Worm (Caenorhabditis elegans): ENCODE measurements around the gene mig-5.

Gene mig-5

ce11 chrII:8141135-8141534 lies 43.7 kb downstream of the mig-5 start:
- no peak for TF ChIP-seq blmp-1 (tag; optimal IDR thresholded peaks at IDR 0.05)
- no peak for TF ChIP-seq unc-62 (GFP tag; optimal IDR thresholded peaks at IDR 0.05)
- TF ChIP-seq ceh-39 (tag; optimal IDR thresholded peaks at IDR 0.05) = no peak
- no peak for TF ChIP-seq mab-5 (tag; optimal IDR thresholded peaks at IDR 0.05)
- TF ChIP-seq ham-2 (GFP tag; optimal IDR thresholded peaks at IDR 0.05) = no peak
- TF ChIP-seq mep-1 (tag; optimal IDR thresholded peaks at IDR 0.05) = no peak
- no peak for TF ChIP-seq flh-1 (GFP tag; optimal IDR thresholded peaks at IDR 0.05)
- TF ChIP-seq hlh-1 (tag; optimal IDR thresholded peaks at IDR 0.05) = no peak
- no peak for TF ChIP-seq pha-4 (tag; optimal IDR thresholded peaks at IDR 0.05)
- no peak for TF ChIP-seq nhr-237 (tag; optimal IDR thresholded peaks at IDR 0.05)
- no peak for TF ChIP-seq sem-2 (GFP tag; optimal IDR thresholded peaks at IDR 0.05)
- TF ChIP-seq nhr-28 (tag; optimal IDR thresholded peaks at IDR 0.05) = no peak
- TF ChIP-seq ces-1 (GFP tag; optimal IDR thresholded peaks at IDR 0.05) = no peak
- no peak for TF ChIP-seq ceh-43 (GFP tag; optimal IDR thresholded peaks at IDR 0.05)
- no peak for TF ChIP-seq elt-3 (tag; optimal IDR thresholded peaks at IDR 0.05)

ce11 chrII:8138015-8138546 lies 46.7 kb downstream of the mig-5 start, which contains the start of gene cdc-48.2:
Gene cdc-48.2, plus strand, starts transcription at chrII:8138496.
- peak; percentile 2 for TF ChIP-seq ceh-83 (GFP tag; optimal IDR thresholded peaks at IDR 0.05)
- no peak for TF ChIP-seq zip-8 (tag; optimal IDR thresholded peaks at IDR 0.05)

- TF ChIP-seq nhr-237 (tag; optimal IDR thresholded peaks at IDR 0.05) = peak; percentile 67
- TF ChIP-seq sptf-1 (tag; optimal IDR thresholded peaks at IDR 0.05) = peak; percentile 64
- no peak for TF ChIP-seq nhr-12 (tag; optimal IDR thresholded peaks at IDR 0.05)
- peak; percentile 46 for TF ChIP-seq ces-1 (GFP tag; optimal IDR thresholded peaks at IDR 0.05)
- TF ChIP-seq zip-8 (tag; optimal IDR thresholded peaks at IDR 0.05) = peak; percentile 47
- peak; percentile 10 for TF ChIP-seq lsy-2 (tag; optimal IDR thresholded peaks at IDR 0.05)
- TF ChIP-seq hlh-1 (tag; optimal IDR thresholded peaks at IDR 0.05) = no peak
These were observed 47.4 kb downstream of the mig-5 start for ce11 chrII:8137379-8137778.

ce11 chrII:8136818-8137217 lies 48.0 kb downstream of the mig-5 start, which contains the start of gene ctns-1:
Gene ctns-1, minus strand, starts transcription at chrII:8136918.
- no peak for TF ChIP-seq sptf-1 (tag; optimal IDR thresholded peaks at IDR 0.05)
- no peak for TF ChIP-seq ceh-43 (GFP tag; optimal IDR thresholded peaks at IDR 0.05)
- no peak for TF ChIP-seq flh-1 (GFP tag; optimal IDR thresholded peaks at IDR 0.05)
- TF ChIP-seq hlh-1 (tag; optimal IDR thresholded peaks at IDR 0.05) = no peak
- TF ChIP-seq nhr-237 (tag; optimal IDR thresholded peaks at IDR 0.05) = no peak
- no peak for TF ChIP-seq ceh-39 (tag; optimal IDR thresholded peaks at IDR 0.05)
- TF ChIP-seq lin-32 (GFP tag; optimal IDR thresholded peaks at IDR 0.05) = no peak
- TF ChIP-seq mab-5 (tag; optimal IDR thresholded peaks at IDR 0.05) = no peak
- no peak for TF ChIP-seq drap-1 (GFP tag; optimal IDR thresholded peaks at IDR 0.05)
- no peak for TF ChIP-seq elt-3 (tag; optimal IDR thresholded peaks at IDR 0.05)
- no peak for TF ChIP-seq unc-62 (GFP tag; optimal IDR thresholded peaks at IDR 0.05)

- no peak for TF ChIP-seq unc-120 (tag; optimal IDR thresholded peaks at IDR 0.05; ENCODE audit: poor library complexity, severe bottlenecking)
- no peak for TF ChIP-seq nhr-28 (tag; optimal IDR thresholded peaks at IDR 0.05)
- TF ChIP-seq hlh-1 (tag; optimal IDR thresholded peaks at IDR 0.05) = no peak
- no peak for TF ChIP-seq zip-8 (tag; optimal IDR thresholded peaks at IDR 0.05)
These were observed 48.9 kb downstream of the mig-5 start for ce11 chrII:8135953-8136352.

Measured in whole organism, mixed stage, embryonic.